Worm (Caenorhabditis elegans): ENCODE data around the gene nlp-16.

Gene nlp-16

DNA sequence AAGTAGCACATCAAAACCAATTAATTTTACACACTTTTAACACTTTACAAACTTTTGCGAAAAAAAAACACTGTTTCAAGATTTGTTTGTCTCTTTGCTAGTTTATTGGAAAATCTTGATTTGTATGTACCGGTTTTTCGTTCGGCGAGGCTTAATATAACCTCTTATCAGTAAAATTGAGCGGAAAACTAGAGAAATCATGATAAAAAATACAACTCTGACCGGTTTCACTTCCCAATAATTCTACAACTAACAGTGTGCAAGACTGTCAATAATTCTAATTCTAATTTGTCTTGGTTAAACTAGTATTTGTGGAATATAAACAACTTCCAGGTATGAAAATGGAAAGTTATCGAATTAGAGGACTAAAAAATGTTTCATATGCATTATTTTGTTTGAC lies 37.8 kb downstream of the nlp-16 start, which contains the start of gene C49A9.3:
C49A9.3 (plus strand) TSS at position 212 of the 400 bp plus-strand sequence.
- TF ChIP-seq pros-1 (tag; optimal IDR thresholded peaks at IDR 0.05) (no peak), zip-5 (tag; optimal IDR thresholded peaks at IDR 0.05) (no peak), lin-11 (tag; optimal IDR thresholded peaks at IDR 0.05) (no peak), mec-3 (tag; optimal IDR thresholded peaks at IDR 0.05; ENCODE audit: borderline replicate concordance) (no peak), hlh-6 (tag; optimal IDR thresholded peaks at IDR 0.05) (no peak), K02D7.2 (tag; optimal IDR thresholded peaks at IDR 0.05) (no peak), fkh-6 (tag; optimal IDR thresholded peaks at IDR 0.05) (no peak), tbx-2 (tag; optimal IDR thresholded peaks at IDR 0.05) (no peak), ceh-24 (tag; optimal IDR thresholded peaks at IDR 0.05) (no peak), tbx-7 (tag; optimal IDR thresholded peaks at IDR 0.05) (no peak), ceh-45 (GFP tag; IDR thresholded peaks at IDR 0.05) (no peak), ahr-1 (tag; optimal IDR thresholded peaks at IDR 0.05) (no peak), unc-86 (tag; optimal IDR thresholded peaks at IDR 0.05) (no peak)

- no peak for TF ChIP-seq pag-3 (tag; optimal IDR thresholded peaks at IDR 0.05; ENCODE audit: borderline replicate concordance)
- TF ChIP-seq che-1 (tag; optimal IDR thresholded peaks at IDR 0.05): no peak
- no peak for TF ChIP-seq fax-1 (tag; optimal IDR thresholded peaks at IDR 0.05)
- TF ChIP-seq zip-5 (tag; optimal IDR thresholded peaks at IDR 0.05): no peak
- TF ChIP-seq ceh-6 (GFP tag; optimal IDR thresholded peaks at IDR 0.05): no peak
- no peak for TF ChIP-seq C08G9.2 (tag; optimal IDR thresholded peaks at IDR 0.05)
- TF ChIP-seq sox-4 (tag; optimal IDR thresholded peaks at IDR 0.05): no peak
- no peak for TF ChIP-seq sdc-2 (tag; optimal IDR thresholded peaks at IDR 0.05)
Measured at ce11 chrIV:6219429-6219828, 40.2 kb downstream of the nlp-16 start, which contains the start of gene C49A9.4. Gene C49A9.4 (plus strand): TSS chrIV:6219693.

ce11 chrIV:6217503-6217902 lies 42.1 kb downstream of the nlp-16 start:
- TF ChIP-seq ahr-1 (tag; optimal IDR thresholded peaks at IDR 0.05): no peak
- TF ChIP-seq nfya-1 (tag; optimal IDR thresholded peaks at IDR 0.05): no peak
- TF ChIP-seq hlh-6 (tag; optimal IDR thresholded peaks at IDR 0.05): no peak
- TF ChIP-seq pag-3 (tag; optimal IDR thresholded peaks at IDR 0.05; ENCODE audit: borderline replicate concordance): no peak
- no peak for TF ChIP-seq pat-9 (tag; optimal IDR thresholded peaks at IDR 0.05)
- TF ChIP-seq pros-1 (tag; optimal IDR thresholded peaks at IDR 0.05): no peak
- TF ChIP-seq ztf-16 (tag; optimal IDR thresholded peaks at IDR 0.05): no peak
- TF ChIP-seq ceh-2 (tag; optimal IDR thresholded peaks at IDR 0.05): no peak
- no peak for TF ChIP-seq madf-2 (tag; optimal IDR thresholded peaks at IDR 0.05)
- no peak for TF ChIP-seq fkh-6 (tag; optimal IDR thresholded peaks at IDR 0.05)
- no peak for TF ChIP-seq F13H6.1 (tag; optimal IDR thresholded peaks at IDR 0.05)

DNA sequence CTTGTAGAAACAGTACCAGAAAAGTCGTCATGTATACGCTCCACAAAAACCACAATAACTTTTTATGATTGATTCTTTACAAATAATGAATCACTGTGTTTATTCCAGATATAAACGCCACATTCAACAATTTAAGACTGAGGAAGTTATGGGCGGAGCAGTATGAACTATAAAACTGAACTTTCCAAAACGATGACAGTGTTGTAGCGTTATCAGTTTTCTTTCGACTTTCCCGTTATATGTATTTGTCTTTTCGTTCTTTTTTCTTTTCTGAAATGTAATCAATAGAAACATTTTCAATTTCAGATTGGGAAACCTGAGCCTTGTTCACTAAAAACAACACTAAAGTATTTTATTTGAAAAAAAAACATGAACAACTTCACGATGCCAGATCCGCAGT lies 42.6 kb downstream of the nlp-16 start, which contains the start of gene C49A9.9:
C49A9.9 (plus strand) TSS at position 307 of the 400 bp plus-strand sequence.
- TF ChIP-seq ceh-22 (tag; optimal IDR thresholded peaks at IDR 0.05) (no peak), dve-1 (tag; optimal IDR thresholded peaks at IDR 0.05) (no peak), nhr-232 (tag; optimal IDR thresholded peaks at IDR 0.05) (no peak), ceh-18 (tag; optimal IDR thresholded peaks at IDR 0.05) (no peak), eyg-1 (tag; optimal IDR thresholded peaks at IDR 0.05) (no peak), nfya-1 (tag; optimal IDR thresholded peaks at IDR 0.05) (no peak), lim-6 (tag; optimal IDR thresholded peaks at IDR 0.05) (no peak), ceh-6 (GFP tag; optimal IDR thresholded peaks at IDR 0.05) (no peak), odd-2 (tag; optimal IDR thresholded peaks at IDR 0.05) (no peak), pax-1 (tag; optimal IDR thresholded peaks at IDR 0.05) (no peak), ttx-3 (tag; optimal IDR thresholded peaks at IDR 0.05) (no peak), C38D4.7 (GFP tag; optimal IDR thresholded peaks at IDR 0.05) (no peak)

ce11 chrIV:6213403-6213802 lies 46.2 kb downstream of the nlp-16 start, which contains the start of gene C49A9.5:
Gene C49A9.5 (plus strand): TSS chrIV:6213673.
- no peak for TF ChIP-seq F13H6.1 (tag; optimal IDR thresholded peaks at IDR 0.05)
- TF ChIP-seq C38D4.7 (GFP tag; optimal IDR thresholded peaks at IDR 0.05): no peak
- no peak for TF ChIP-seq elt-2 (tag; optimal IDR thresholded peaks at IDR 0.05)
- TF ChIP-seq hlh-15 (tag; optimal IDR thresholded peaks at IDR 0.05): no peak
- TF ChIP-seq fkh-10 (GFP tag; optimal IDR thresholded peaks at IDR 0.05): no peak
- TF ChIP-seq sox-2 (GFP tag; IDR thresholded peaks at IDR 0.05): no peak
